Worm (Caenorhabditis elegans): ENCODE results near the gene W01F3.2.

DNA sequence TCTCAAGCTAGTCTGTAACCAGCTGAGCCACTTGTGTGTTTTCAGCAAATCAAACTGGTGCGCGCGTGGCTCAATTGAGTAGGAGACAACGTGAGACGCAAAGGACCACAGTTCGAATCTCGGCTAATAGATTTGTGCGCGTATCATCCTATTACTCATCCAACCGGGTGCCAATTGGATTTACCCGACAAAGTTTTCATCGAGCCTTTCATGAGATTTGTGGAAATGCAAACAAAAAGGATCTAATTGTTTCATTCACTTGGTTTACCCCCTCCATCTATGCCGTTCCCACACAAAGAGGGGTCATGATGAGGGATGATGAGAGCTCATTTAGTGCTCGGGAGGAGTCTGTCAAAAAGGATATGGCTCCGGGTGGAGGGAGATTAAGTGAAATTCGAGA is 5.0 kb upstream of the W01F3.2 start:
- TF ChIP-seq pax-1 (tag; optimal IDR thresholded peaks at IDR 0.05) (no peak), nhr-11 (tag; optimal IDR thresholded peaks at IDR 0.05) (no peak), lim-6 (tag; optimal IDR thresholded peaks at IDR 0.05) (no peak), ceh-2 (tag; optimal IDR thresholded peaks at IDR 0.05) (no peak)
